Fruit fly (Drosophila melanogaster): Measurements from ENCODE around the gene CG6933.

The CG6933 gene

DNA sequence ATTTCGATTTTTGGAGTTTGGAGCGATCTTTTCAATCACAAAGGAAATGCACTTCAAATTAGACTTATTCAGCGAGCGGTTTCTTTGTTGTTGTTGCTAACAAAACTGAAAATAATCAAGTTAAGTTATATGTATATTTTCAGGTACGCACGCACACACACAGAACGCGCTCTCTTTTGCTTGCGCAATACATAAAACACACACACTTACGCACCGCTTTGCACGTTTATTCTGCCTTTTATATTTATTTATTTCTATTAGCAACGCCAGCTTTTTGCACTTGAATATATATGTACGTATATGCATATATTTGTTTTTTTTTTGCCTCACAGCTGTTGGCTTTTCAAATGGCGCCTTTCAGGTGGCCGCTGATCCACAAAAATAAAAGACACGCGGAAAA lies 22.5 kb downstream of the CG6933 start:
- TF ChIP-seq Ets98B (GFP tag; IDR thresholded peaks at IDR 0.05) (no peak), fd96Ca (GFP tag; IDR thresholded peaks at IDR 0.05) (0 out of 3 replicates have a peak, but pooled peaks have one; percentile 12)

- no peak for TF ChIP-seq CG32121 (GFP tag; IDR thresholded peaks at IDR 0.05)
- TF ChIP-seq CG12605 (GFP tag; IDR thresholded peaks at IDR 0.05) = no peak
- no peak for TF ChIP-seq Ets98B (GFP tag; IDR thresholded peaks at IDR 0.05)
- no peak for TF ChIP-seq CG13204 (GFP tag; optimal IDR thresholded peaks at IDR 0.05)
Measured at dm6 chr3L:20197213-20197612, 23.0 kb downstream of the CG6933 start.

- no peak for TF ChIP-seq CG9948 (tag; optimal IDR thresholded peaks at IDR 0.05)
- no peak for TF ChIP-seq CG8301 (tag; optimal IDR thresholded peaks at IDR 0.05)
- no peak for TF ChIP-seq CG8159 (tag; optimal IDR thresholded peaks at IDR 0.05)
- no peak for TF ChIP-seq CG17806 (tag; optimal IDR thresholded peaks at IDR 0.05)
- no peak for TF ChIP-seq CG10348 (GFP tag; IDR thresholded peaks at IDR 0.05)
- TF ChIP-seq CG4496 (GFP tag; IDR thresholded peaks at IDR 0.05) = no peak
- TF ChIP-seq Pif1B (GFP tag; optimal IDR thresholded peaks at IDR 0.05) = no peak
- no peak for TF ChIP-seq fd96Ca (GFP tag; IDR thresholded peaks at IDR 0.05)
- TF ChIP-seq Ets98B (GFP tag; IDR thresholded peaks at IDR 0.05) = no peak
- no peak for TF ChIP-seq CG32121 (GFP tag; IDR thresholded peaks at IDR 0.05)
- no peak for TF ChIP-seq CG15710 (tag; optimal IDR thresholded peaks at IDR 0.05)
- no peak for TF ChIP-seq gl (tag; optimal IDR thresholded peaks at IDR 0.05)
- no peak for TF ChIP-seq rn (GFP tag; IDR thresholded peaks at IDR 0.05)
- TF ChIP-seq CG14655 (GFP tag; optimal IDR thresholded peaks at IDR 0.05) = no peak
- TF ChIP-seq CG34367 (tag; optimal IDR thresholded peaks at IDR 0.05) = no peak
- no peak for TF ChIP-seq Snoo (tag; optimal IDR thresholded peaks at IDR 0.05)
- TF ChIP-seq D1 (tag; optimal IDR thresholded peaks at IDR 0.05) = no peak
- TF ChIP-seq EcR (GFP tag; optimal IDR thresholded peaks at IDR 0.05) = no peak
Measured at dm6 chr3L:20196321-20196720, 23.9 kb downstream of the CG6933 start.

DNA sequence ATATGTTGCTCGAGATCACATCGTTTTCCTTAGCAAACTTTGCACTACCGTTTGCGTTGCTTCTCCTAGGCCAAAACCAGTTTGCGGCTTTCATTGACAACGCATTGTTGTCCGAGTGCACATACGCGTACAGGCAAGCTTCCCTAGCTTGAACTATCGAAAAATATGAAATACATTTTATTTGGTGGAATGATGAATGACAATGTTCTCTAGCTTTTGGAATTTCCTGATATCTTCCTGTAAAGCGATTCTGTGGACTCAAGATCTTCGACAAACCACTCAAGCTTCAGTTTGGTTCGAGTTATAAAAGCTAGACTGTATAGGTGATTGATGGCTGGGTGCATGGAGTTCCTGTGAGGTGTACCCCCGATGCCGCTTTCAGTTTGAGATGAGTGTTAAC lies 24.3 kb downstream of the CG6933 start:
- TF ChIP-seq fd96Ca (GFP tag; IDR thresholded peaks at IDR 0.05) = peak; percentile 94
- peak; percentile 92 for TF ChIP-seq CG14655 (GFP tag; optimal IDR thresholded peaks at IDR 0.05)
- peak; percentile 50; the same call in 1 of the 2 replicates for TF ChIP-seq CG10348 (GFP tag; IDR thresholded peaks at IDR 0.05)
- peak; percentile 81 for TF ChIP-seq CG32121 (GFP tag; IDR thresholded peaks at IDR 0.05)
- peak; percentile 83 for TF ChIP-seq CG9948 (tag; optimal IDR thresholded peaks at IDR 0.05)
- TF ChIP-seq CG4496 (GFP tag; IDR thresholded peaks at IDR 0.05) = peak; percentile 90
- TF ChIP-seq CG12605 (GFP tag; IDR thresholded peaks at IDR 0.05) = peak; percentile 78
- TF ChIP-seq Ets98B (GFP tag; IDR thresholded peaks at IDR 0.05) = peak; percentile 88
- peak; percentile 88 for TF ChIP-seq CG15710 (tag; optimal IDR thresholded peaks at IDR 0.05)
- peak; percentile 90 for TF ChIP-seq Pif1A (GFP tag; optimal IDR thresholded peaks at IDR 0.05)
- TF ChIP-seq rn (GFP tag; IDR thresholded peaks at IDR 0.05) = peak; percentile 65; the same call in 1 of the 2 replicates
- peak; percentile 86 for TF ChIP-seq Pif1B (GFP tag; optimal IDR thresholded peaks at IDR 0.05)
- peak; percentile 91 for TF ChIP-seq CG8301 (tag; optimal IDR thresholded peaks at IDR 0.05)
- peak; percentile 73 for TF ChIP-seq D1 (tag; optimal IDR thresholded peaks at IDR 0.05)
- TF ChIP-seq EcR (GFP tag; optimal IDR thresholded peaks at IDR 0.05) = peak; percentile 54
- TF ChIP-seq CG34367 (tag; optimal IDR thresholded peaks at IDR 0.05) = peak; percentile 85
- TF ChIP-seq Snoo (tag; optimal IDR thresholded peaks at IDR 0.05) = peak; percentile 2
- TF ChIP-seq CG13204 (GFP tag; optimal IDR thresholded peaks at IDR 0.05) = peak; percentile 48
- peak; percentile 67 for TF ChIP-seq gl (tag; optimal IDR thresholded peaks at IDR 0.05)
- TF ChIP-seq CG17806 (tag; optimal IDR thresholded peaks at IDR 0.05) = peak; percentile 86
- peak; percentile 85 for TF ChIP-seq CG8159 (tag; optimal IDR thresholded peaks at IDR 0.05)

dm6 chr3L:20194731-20195130 lies 25.5 kb downstream of the CG6933 start:
- TF ChIP-seq gl (tag; optimal IDR thresholded peaks at IDR 0.05) (no peak), CG34367 (tag; optimal IDR thresholded peaks at IDR 0.05) (peak; percentile 58), CG10348 (GFP tag; IDR thresholded peaks at IDR 0.05) (no peak), CG4496 (GFP tag; IDR thresholded peaks at IDR 0.05) (peak; percentile 78), Pif1A (GFP tag; optimal IDR thresholded peaks at IDR 0.05) (peak; percentile 51), CG12605 (GFP tag; IDR thresholded peaks at IDR 0.05) (no peak), fd96Ca (GFP tag; IDR thresholded peaks at IDR 0.05) (peak; percentile 72; the same call in 2 of the 3 replicates), CG13204 (GFP tag; optimal IDR thresholded peaks at IDR 0.05) (no peak), Snoo (tag; optimal IDR thresholded peaks at IDR 0.05) (peak; percentile 55), Ets98B (GFP tag; IDR thresholded peaks at IDR 0.05) (peak; percentile 67), CG8159 (tag; optimal IDR thresholded peaks at IDR 0.05) (peak; percentile 40), CG8301 (tag; optimal IDR thresholded peaks at IDR 0.05) (peak; percentile 56), rn (GFP tag; IDR thresholded peaks at IDR 0.05) (no peak), CG15710 (tag; optimal IDR thresholded peaks at IDR 0.05) (peak; percentile 57), CG17806 (tag; optimal IDR thresholded peaks at IDR 0.05) (peak; percentile 64), CG9948 (tag; optimal IDR thresholded peaks at IDR 0.05) (peak; percentile 54), Pif1B (GFP tag; optimal IDR thresholded peaks at IDR 0.05) (peak; percentile 60), CG14655 (GFP tag; optimal IDR thresholded peaks at IDR 0.05) (peak; percentile 71), CG32121 (GFP tag; IDR thresholded peaks at IDR 0.05) (peak; percentile 59; the same call in 1 of the 2 replicates), D1 (tag; optimal IDR thresholded peaks at IDR 0.05) (no peak)

dm6 chr3L:20193748-20194058 lies 26.5 kb downstream of the CG6933 start:
- TF ChIP-seq CG10348 (GFP tag; IDR thresholded peaks at IDR 0.05) (no peak), Ets98B (GFP tag; IDR thresholded peaks at IDR 0.05) (no peak), D1 (tag; optimal IDR thresholded peaks at IDR 0.05) (no peak), EcR (GFP tag; optimal IDR thresholded peaks at IDR 0.05) (no peak), CG9948 (tag; optimal IDR thresholded peaks at IDR 0.05) (no peak), Snoo (tag; optimal IDR thresholded peaks at IDR 0.05) (no peak), CG13204 (GFP tag; optimal IDR thresholded peaks at IDR 0.05) (no peak), CG17806 (tag; optimal IDR thresholded peaks at IDR 0.05) (no peak), CG8301 (tag; optimal IDR thresholded peaks at IDR 0.05) (no peak), fd96Ca (GFP tag; IDR thresholded peaks at IDR 0.05) (no peak), rn (GFP tag; IDR thresholded peaks at IDR 0.05) (no peak), CG8159 (tag; optimal IDR thresholded peaks at IDR 0.05) (no peak), CG32121 (GFP tag; IDR thresholded peaks at IDR 0.05) (no peak), gl (tag; optimal IDR thresholded peaks at IDR 0.05) (no peak), Pif1B (GFP tag; optimal IDR thresholded peaks at IDR 0.05) (no peak), CG12605 (GFP tag; IDR thresholded peaks at IDR 0.05) (no peak), CG4496 (GFP tag; IDR thresholded peaks at IDR 0.05) (no peak), CG14655 (GFP tag; optimal IDR thresholded peaks at IDR 0.05) (no peak), Pif1A (GFP tag; optimal IDR thresholded peaks at IDR 0.05) (no peak), CG34367 (tag; optimal IDR thresholded peaks at IDR 0.05) (no peak)

Data from whole organism, pupa.